Worm (Caenorhabditis elegans) whole organism, L1 larva: Measurements from ENCODE around the gene flp-4.

Experiments
- C04F5.9 ChIP-seq: sonication (generic microtip); optimal IDR thresholded peaks from 2 replicates; lab custom pipeline; 2016; ENCODE audit warnings: missing genetic modification characterization, missing compliant biosample characterization
- C16A3.4 ChIP-seq: fragments of 150-350 bp; optimal IDR thresholded peaks from 2 replicates; lab custom pipeline; 2014; ENCODE audit warnings: missing biosample characterization, missing genetic modification characterization
- F16B12.6 ChIP-seq: fragments of 150-350 bp; optimal IDR thresholded peaks from 2 replicates; lab custom pipeline; 2014; ENCODE audit warnings: missing biosample characterization, missing genetic modification characterization
- aha-1 ChIP-seq: fragments of 150-350 bp; optimal IDR thresholded peaks from 2 replicates; lab custom pipeline; 2014; ENCODE audit warnings: missing biosample characterization, missing genetic modification characterization
- blmp-1 ChIP-seq: fragments of 150-350 bp; optimal IDR thresholded peaks from 2 replicates; lab custom pipeline; 2014; ENCODE audit warnings: missing biosample characterization, missing genetic modification characterization
- ceh-8 ChIP-seq: fragments of 200-800 bp; sonication (Bioruptor generic); optimal IDR thresholded peaks from 2 replicates; lab custom pipeline; 2018; ENCODE audit warnings: mild to moderate bottlenecking, missing genetic modification characterization, moderate library complexity, missing compliant biosample characterization
- ceh-82 ChIP-seq, 3 experiments: fragments of 150-350 bp in 1 of 3; sonication (generic microtip) in 2 of 3; optimal IDR thresholded peaks; 2 replicates each; lab custom pipeline; 2014 to 2017; ENCODE audit warnings: missing biosample characterization in 3 of 3, missing genetic modification characterization in 3 of 3
- ceh-90 ChIP-seq: sonication (generic microtip); optimal IDR thresholded peaks from 2 replicates; lab custom pipeline; 2016; ENCODE audit warnings: missing genetic modification characterization, missing compliant biosample characterization
- dpl-1 ChIP-seq, 3 experiments: fragments of 150-350 bp in 2 of 3; sonication (generic microtip) in 1 of 3; optimal IDR thresholded peaks; 2 replicates each; lab custom pipeline; 2014 to 2017; ENCODE audit warnings: missing biosample characterization in 3 of 3, missing genetic modification characterization in 3 of 3, missing genetic modification reagents in 3 of 3
- dsc-1 ChIP-seq: sonication (generic microtip); optimal IDR thresholded peaks from 2 replicates; lab custom pipeline; 2016; ENCODE audit warnings: mild to moderate bottlenecking, missing genetic modification characterization, missing compliant biosample characterization
- efl-1 ChIP-seq, 4 experiments: fragments of 150-350 bp; optimal IDR thresholded peaks in 3 of 4; peaks in 1 of 4; 1 replicate in 1 of 4; 2 replicates in 3 of 4; lab custom pipeline; 2014; ENCODE audit warnings: missing biosample characterization in 2 of 4, missing genetic modification characterization in 2 of 4, missing genetic modification reagents in 2 of 4
- egl-13 ChIP-seq: sonication (generic microtip); optimal IDR thresholded peaks from 2 replicates; lab custom pipeline; 2016; ENCODE audit warnings: missing genotype, missing genetic modification reagents, missing genetic modification characterization, missing compliant biosample characterization
- elt-2 ChIP-seq: sonication (generic microtip); optimal IDR thresholded peaks from 2 replicates; lab custom pipeline; 2016; ENCODE audit warnings: missing genetic modification characterization, mild to moderate bottlenecking, inconsistent platforms, missing compliant biosample characterization, missing genetic modification reagents
- elt-3 ChIP-seq, 6 experiments: fragments of 150-350 bp in 1 of 6; sonication (generic microtip); optimal IDR thresholded peaks; 2 replicates each; lab custom pipeline; 2017 to 2018; ENCODE audit warnings: missing biosample characterization in 6 of 6, missing genetic modification characterization in 6 of 6, inconsistent platforms in 1 of 6
- fkh-8 ChIP-seq: sonication (generic microtip); optimal IDR thresholded peaks from 2 replicates; lab custom pipeline; 2016; ENCODE audit warnings: mild to moderate bottlenecking, missing genetic modification characterization, missing compliant biosample characterization
- hpl-2 ChIP-seq: fragments of 150-350 bp; optimal IDR thresholded peaks from 2 replicates; lab custom pipeline; 2014; ENCODE audit warnings: missing biosample characterization, missing genetic modification reagents, missing genetic modification characterization
- irx-1 ChIP-seq: sonication (generic microtip); optimal IDR thresholded peaks from 2 replicates; lab custom pipeline; 2016; ENCODE audit warnings: missing genetic modification characterization, missing compliant biosample characterization
- isw-1 ChIP-seq: fragments of 200-800 bp; sonication (Bioruptor generic); IDR thresholded peaks from 2 replicates; pipeline ENCODE4 v1.3.6; 2022; ENCODE audit warnings: missing genetic modification characterization, missing compliant biosample characterization
- jun-1 ChIP-seq: fragments of 150-350 bp; optimal IDR thresholded peaks from 2 replicates; lab custom pipeline; 2014; ENCODE audit warnings: missing biosample characterization, missing genetic modification reagents, missing genetic modification characterization
- lin-13 ChIP-seq: fragments of 150-350 bp; optimal IDR thresholded peaks from 2 replicates; lab custom pipeline; 2014; ENCODE audit warnings: missing biosample characterization, missing genetic modification reagents, missing genetic modification characterization
- lin-14 ChIP-seq: fragments of 200-800 bp; sonication (Bioruptor generic); optimal IDR thresholded peaks from 2 replicates; lab custom pipeline; 2018; ENCODE audit warnings: mild to moderate bottlenecking, missing genetic modification characterization, moderate library complexity, missing compliant biosample characterization
- lin-15B ChIP-seq: fragments of 150-350 bp; sonication (generic microtip); optimal IDR thresholded peaks from 3 replicates; lab custom pipeline; 2014; ENCODE audit warnings: missing biosample characterization, missing genetic modification characterization
- lin-35 ChIP-seq, 2 experiments: fragments of 150-350 bp; optimal IDR thresholded peaks; 2 replicates each; lab custom pipeline; 2014; ENCODE audit warnings: missing biosample characterization in 2 of 2, missing genetic modification characterization in 2 of 2, missing genetic modification reagents in 2 of 2
- lir-3 ChIP-seq: sonication (generic microtip); optimal IDR thresholded peaks from 2 replicates; lab custom pipeline; 2016; ENCODE audit warnings: mild to moderate bottlenecking, missing genetic modification characterization, moderate library complexity, missing compliant biosample characterization; ENCODE audit not compliant: poor library complexity
- lsy-2 ChIP-seq, 2 experiments: fragments of 150-350 bp; optimal IDR thresholded peaks; 2 replicates each; lab custom pipeline; 2014; ENCODE audit warnings: missing biosample characterization in 2 of 2, missing genetic modification characterization in 2 of 2
- mab-9 ChIP-seq: fragments of 200-800 bp; sonication (Bioruptor generic); IDR thresholded peaks from 2 replicates; pipeline ENCODE4 v1.3.6; 2022; ENCODE audit warnings: missing genetic modification reagents, missing genetic modification characterization, missing compliant biosample characterization
- mef-2 ChIP-seq: fragments of 150-350 bp; optimal IDR thresholded peaks from 2 replicates; lab custom pipeline; 2014; ENCODE audit warnings: missing biosample characterization, missing genetic modification characterization
- mep-1 ChIP-seq: fragments of 150-350 bp; optimal IDR thresholded peaks from 2 replicates; lab custom pipeline; 2014; ENCODE audit warnings: missing biosample characterization, missing genetic modification characterization
- nhr-11 ChIP-seq: fragments of 150-350 bp; optimal IDR thresholded peaks from 2 replicates; lab custom pipeline; 2014; ENCODE audit warnings: missing biosample characterization, missing genetic modification characterization
- nhr-19 ChIP-seq: fragments of 200-800 bp; sonication (Bioruptor generic); conservative IDR thresholded peaks from 2 replicates; pipeline ENCODE4 v1.3.6; 2022; ENCODE audit warnings: missing genetic modification characterization, missing compliant biosample characterization
- nhr-20 ChIP-seq: sonication (generic microtip); optimal IDR thresholded peaks from 2 replicates; lab custom pipeline; 2016; ENCODE audit warnings: mild to moderate bottlenecking, missing genetic modification characterization, missing compliant biosample characterization
- nhr-47 ChIP-seq: sonication (generic microtip); optimal IDR thresholded peaks from 2 replicates; lab custom pipeline; 2016; ENCODE audit warnings: mild to moderate bottlenecking, missing genetic modification characterization, moderate library complexity, missing compliant biosample characterization
- nhr-71 ChIP-seq: sonication (generic microtip); optimal IDR thresholded peaks from 2 replicates; lab custom pipeline; 2016; ENCODE audit warnings: mild to moderate bottlenecking, missing genetic modification characterization, moderate library complexity, missing compliant biosample characterization
- nhr-77 ChIP-seq: fragments of 150-350 bp; optimal IDR thresholded peaks from 2 replicates; lab custom pipeline; 2014; ENCODE audit warnings: missing biosample characterization, missing genetic modification characterization
- nhr-85 ChIP-seq: sonication (generic microtip); peaks from one replicate; lab custom pipeline; 2016; ENCODE audit warnings: missing genetic modification characterization, inconsistent platforms, missing compliant biosample characterization
- rnt-1 ChIP-seq: sonication (generic microtip); optimal IDR thresholded peaks from 2 replicates; lab custom pipeline; 2016; ENCODE audit warnings: mild to moderate bottlenecking, missing genetic modification characterization, moderate library complexity, missing compliant biosample characterization
- skn-1 ChIP-seq: fragments of 150-350 bp; optimal IDR thresholded peaks from 2 replicates; lab custom pipeline; 2014; ENCODE audit warnings: missing biosample characterization, missing genetic modification characterization
- snpc-4 ChIP-seq: fragments of 150-350 bp; optimal IDR thresholded peaks from 2 replicates; lab custom pipeline; 2014; ENCODE audit warnings: missing biosample characterization, missing genetic modification characterization
- snu-23 ChIP-seq: sonication (generic microtip); optimal IDR thresholded peaks from 2 replicates; lab custom pipeline; 2016; ENCODE audit warnings: missing genetic modification characterization, missing compliant biosample characterization
- sox-4 ChIP-seq: sonication (generic microtip); optimal IDR thresholded peaks from 2 replicates; lab custom pipeline; 2016; ENCODE audit warnings: missing genetic modification characterization, missing compliant biosample characterization
- swsn-7 ChIP-seq: sonication (generic microtip); optimal IDR thresholded peaks from 2 replicates; lab custom pipeline; 2016; ENCODE audit warnings: missing genetic modification characterization, missing compliant biosample characterization
- tbx-2 ChIP-seq: sonication (generic microtip); optimal IDR thresholded peaks from 2 replicates; lab custom pipeline; 2016; ENCODE audit warnings: missing genetic modification characterization, missing compliant biosample characterization
- tlp-1 ChIP-seq: fragments of 150-350 bp; optimal IDR thresholded peaks from 2 replicates; lab custom pipeline; 2014; ENCODE audit warnings: missing biosample characterization, missing genetic modification characterization
- unc-130 ChIP-seq: fragments of 150-350 bp; optimal IDR thresholded peaks from 2 replicates; lab custom pipeline; 2017; ENCODE audit warnings: missing biosample characterization, missing genetic modification characterization, inconsistent platforms
- unc-86 ChIP-seq: sonication (generic microtip); optimal IDR thresholded peaks from 2 replicates; lab custom pipeline; 2016; ENCODE audit warnings: missing genetic modification characterization, missing compliant biosample characterization
- unc-98 ChIP-seq: fragments of 200-800 bp; sonication (Bioruptor generic); IDR thresholded peaks from 2 replicates; pipeline ENCODE4 v1.3.6; 2022; ENCODE audit warnings: missing genetic modification characterization, missing compliant biosample characterization
- vab-15 ChIP-seq: sonication (generic microtip); optimal IDR thresholded peaks from 2 replicates; lab custom pipeline; 2017; ENCODE audit warnings: missing genotype, mild to moderate bottlenecking, missing genetic modification characterization, missing compliant biosample characterization
- ztf-11 ChIP-seq, 2 experiments: sonication (generic microtip); optimal IDR thresholded peaks; 2 replicates each; lab custom pipeline; 2016 to 2017; ENCODE audit warnings: missing genetic modification characterization in 2 of 2, missing biosample characterization in 1 of 2, missing compliant biosample characterization in 1 of 2
- ztf-4 ChIP-seq: fragments of 150-350 bp; optimal IDR thresholded peaks from 2 replicates; lab custom pipeline; 2014; ENCODE audit warnings: missing biosample characterization, missing genetic modification characterization

The flp-4 gene

ce11 chrII:10029890-10030289, 18.8 kb upstream of the flp-4 start, which contains the start of gene ttc-36:
Gene ttc-36 (plus strand): TSS chrII:10030190.
- no peak for TF ChIP-seq mep-1 (tag; lab: Kevin White, UChicago)
- no peak for TF ChIP-seq ceh-82 (tag; optimal IDR thresholded peaks at IDR 0.05; lab: Kevin White, UChicago)
- TF ChIP-seq nhr-85 = no peak
- TF ChIP-seq ztf-11 (tag; optimal IDR thresholded peaks at IDR 0.05; lab: Kevin White, UChicago) = no peak
- no peak for TF ChIP-seq aha-1 (tag; lab: Kevin White, UChicago)
- no peak for TF ChIP-seq hpl-2
- TF ChIP-seq mef-2 (tag; lab: Kevin White, UChicago) = no peak
- no peak for TF ChIP-seq unc-130 (tag; lab: Kevin White, UChicago)
- no peak for TF ChIP-seq tlp-1 (tag; lab: Kevin White, UChicago)
- TF ChIP-seq swsn-7 (tag; lab: Kevin White, UChicago) = no peak
- TF ChIP-seq snu-23 = no peak
- no peak for TF ChIP-seq lin-13 (GFP tag; lab: Kevin White, UChicago)
- TF ChIP-seq C16A3.4 (tag; lab: Kevin White, UChicago) = no peak
- no peak for TF ChIP-seq egl-13
- TF ChIP-seq nhr-19 = no peak

- TF ChIP-seq rnt-1 (tag; lab: Kevin White, UChicago) (peak; percentile 91), nhr-20 (peak; percentile 84), C16A3.4 (tag; lab: Kevin White, UChicago) (peak; percentile 80), C04F5.9 (tag; lab: Kevin White, UChicago) (peak; percentile 61), jun-1 (peak; percentile 79), dpl-1 (GFP tag; optimal IDR thresholded peaks at IDR 0.05; lab: Kevin White, UChicago) (peak; percentile 51 to 72 (median 65)), nhr-71 (tag; lab: Kevin White, UChicago) (peak; percentile 91), ceh-8 (GFP tag; lab: Kevin White, UChicago) (peak; percentile 10), tbx-2 (tag; lab: Kevin White, UChicago) (peak; percentile 85), sox-4 (tag; lab: Kevin White, UChicago) (peak; percentile 71), nhr-11 (tag; lab: Kevin White, UChicago) (peak; percentile 64), lin-14 (peak; percentile 89), nhr-85 (peak; percentile 96), ztf-4 (tag; lab: Kevin White, UChicago) (peak; percentile 5), fkh-8 (peak; percentile 79), ceh-82 (tag; optimal IDR thresholded peaks at IDR 0.05; lab: Kevin White, UChicago) (peak; percentile 82 to 88 (median 83)), irx-1 (tag; lab: Kevin White, UChicago) (peak; percentile 62), nhr-19 (peak; percentile 98), lin-15B (peak; percentile 85), skn-1 (tag; lab: Kevin White, UChicago) (peak; percentile 38), dsc-1 (peak; percentile 80), vab-15 (tag; lab: Kevin White, UChicago) (peak; percentile 57), lsy-2 (tag; optimal IDR thresholded peaks at IDR 0.05; lab: Kevin White, UChicago) (peak; percentile 74 to 88), elt-3 (tag; optimal IDR thresholded peaks at IDR 0.05; lab: Kevin White, UChicago) (peak in 3 of 6 experiments; percentile 27 to 76 (median 30)), lin-35 (GFP tag; optimal IDR thresholded peaks at IDR 0.05; lab: Kevin White, UChicago) (peak; percentile 74 to 84), mab-9 (peak; percentile 97), nhr-47 (peak; percentile 90), unc-98 (peak; percentile 90), lir-3 (peak; percentile 79), unc-130 (tag; lab: Kevin White, UChicago) (peak; percentile 53), egl-13 (peak; percentile 64), blmp-1 (tag; lab: Kevin White, UChicago) (peak; percentile 59), isw-1 (GFP tag; lab: Robert Waterston, UW) (peak; percentile 99), snu-23 (peak; percentile 79), nhr-77 (tag; lab: Kevin White, UChicago) (peak; percentile 60), unc-86 (tag; lab: Kevin White, UChicago) (peak; percentile 85), elt-2 (tag; lab: Kevin White, UChicago) (peak; percentile 0), snpc-4 (tag; lab: Kevin White, UChicago) (peak; percentile 47), ceh-90 (peak; percentile 27), efl-1 (optimal IDR thresholded peaks at IDR 0.05; lab: Kevin White, UChicago) (peak; percentile 80 to 81), efl-1 (GFP tag; optimal IDR thresholded peaks at IDR 0.05 in 1 of 2; lab: Kevin White, UChicago) (peak; percentile 71 to 97), F16B12.6 (tag; lab: Kevin White, UChicago) (peak; percentile 52)
Observed at ce11 chrII:10033163-10033871, 15.4 kb upstream of the flp-4 start, which contains the start of gene mtcu-2. Gene mtcu-2 (minus strand): TSS chrII:10033213.
